Worm (Caenorhabditis elegans) whole organism, early embryonic: ENCODE data around the gene irld-55.

Experiments
- B0310.2 ChIP-seq: sonication (generic microtip); optimal IDR thresholded peaks from 2 replicates; lab custom pipeline; 2016; ENCODE audit warnings: mild to moderate bottlenecking, missing genetic modification characterization, missing compliant biosample characterization
- F13C5.2 ChIP-seq: sonication (generic microtip); optimal IDR thresholded peaks from 2 replicates; lab custom pipeline; 2017; ENCODE audit warnings: mild to moderate bottlenecking, missing genetic modification characterization, inconsistent platforms, missing compliant biosample characterization
- aly-1 ChIP-seq: sonication (generic microtip); optimal IDR thresholded peaks from 2 replicates; lab custom pipeline; 2016; ENCODE audit warnings: missing genetic modification characterization, missing compliant biosample characterization
- ama-1 ChIP-seq: fragments of 150-350 bp; optimal IDR thresholded peaks from 2 replicates; lab custom pipeline; 2014
- ceh-13 ChIP-seq: fragments of 200-800 bp; sonication (Bioruptor generic); optimal IDR thresholded peaks from 2 replicates; lab custom pipeline; 2018; ENCODE audit warnings: mild to moderate bottlenecking, missing genetic modification characterization, missing compliant biosample characterization
- ceh-36 ChIP-seq: sonication (generic microtip); optimal IDR thresholded peaks from 2 replicates; lab custom pipeline; 2016; ENCODE audit warnings: missing genetic modification characterization, inconsistent platforms, missing compliant biosample characterization
- ets-7 ChIP-seq: sonication (generic microtip); optimal IDR thresholded peaks from 2 replicates; lab custom pipeline; 2016; ENCODE audit warnings: missing genotype, missing genetic modification characterization, missing compliant biosample characterization
- flt-1 ChIP-seq: fragments of 200-800 bp; sonication (Bioruptor generic); IDR thresholded peaks from 2 replicates; pipeline ENCODE4 v1.3.6; 2022; ENCODE audit warnings: missing genetic modification characterization, missing compliant biosample characterization
- hmbx-1 ChIP-seq: sonication (generic microtip); optimal IDR thresholded peaks from 2 replicates; lab custom pipeline; 2016; ENCODE audit warnings: mild to moderate bottlenecking, missing genetic modification characterization, missing compliant biosample characterization
- hmg-4 ChIP-seq: fragments of 200-800 bp; sonication (Bioruptor generic); optimal IDR thresholded peaks from 2 replicates; lab custom pipeline; 2018; ENCODE audit warnings: mild to moderate bottlenecking, missing genetic modification characterization, missing compliant biosample characterization
- hnd-1 ChIP-seq: sonication (generic microtip); optimal IDR thresholded peaks from 2 replicates; lab custom pipeline; 2016; ENCODE audit warnings: missing genetic modification characterization, missing compliant biosample characterization
- pes-1 ChIP-seq: fragments of 200-800 bp; sonication (Bioruptor generic); IDR thresholded peaks from 2 replicates; pipeline ENCODE4 v1.3.6; 2022; ENCODE audit warnings: missing genetic modification reagents, missing genetic modification characterization, missing compliant biosample characterization
- scrt-1 ChIP-seq: fragments of 200-800 bp; sonication (Bioruptor generic); IDR thresholded peaks from 2 replicates; pipeline ENCODE4 v1.3.6; 2022; ENCODE audit warnings: missing genetic modification characterization, missing compliant biosample characterization
- sea-1 ChIP-seq: fragments of 200-800 bp; sonication (Bioruptor generic); conservative IDR thresholded peaks from 2 replicates; pipeline ENCODE4 v1.3.6; 2022; ENCODE audit warnings: missing genetic modification characterization, missing compliant biosample characterization
- tbx-11 ChIP-seq: fragments of 200-800 bp; sonication (Bioruptor generic); IDR thresholded peaks from 2 replicates; pipeline ENCODE4 v1.3.6; 2022; ENCODE audit warnings: missing genetic modification characterization, missing compliant biosample characterization
- tbx-37 ChIP-seq: fragments of 200-800 bp; sonication (Bioruptor generic); conservative IDR thresholded peaks from 2 replicates; pipeline ENCODE4 v1.3.6; 2022; ENCODE audit warnings: missing genetic modification reagents, missing genetic modification characterization, missing compliant biosample characterization
- tra-4 ChIP-seq: sonication (generic microtip); optimal IDR thresholded peaks from 2 replicates; lab custom pipeline; 2017; ENCODE audit warnings: missing genetic modification characterization, missing compliant biosample characterization

The irld-55 gene

ce11 chrIV:14013692-14014091, 6.3 kb upstream of the irld-55 start:
- TF ChIP-seq flt-1: peak; percentile 81
- no peak; the same call in 1 of the 2 replicates for TF ChIP-seq pes-1 (GFP tag; lab: Robert Waterston, UW)
- TF ChIP-seq tbx-11 (GFP tag; lab: Robert Waterston, UW): peak; percentile 75
- TF ChIP-seq sea-1: peak; percentile 80
- TF ChIP-seq ama-1 (lab: Kevin White, UChicago): no peak
- TF ChIP-seq ceh-13 (GFP tag; lab: Kevin White, UChicago): peak; percentile 67
- TF ChIP-seq tra-4 (tag; lab: Kevin White, UChicago): no peak
- no peak for TF ChIP-seq ets-7
- TF ChIP-seq hmbx-1: peak; percentile 1
- peak; percentile 68 for TF ChIP-seq F13C5.2 (tag; lab: Kevin White, UChicago)
- peak; percentile 4 for TF ChIP-seq B0310.2 (tag; lab: Kevin White, UChicago)
- TF ChIP-seq tbx-37: peak; percentile 72
- TF ChIP-seq hnd-1 (tag; lab: Kevin White, UChicago): peak; percentile 62

ce11 chrIV:14015844-14016243, 4.2 kb upstream of the irld-55 start, which contains the start of gene srw-63:
Gene srw-63 (minus strand): TSS chrIV:14015944.
- no peak for TF ChIP-seq hmbx-1

- TF ChIP-seq aly-1 (tag; lab: Kevin White, UChicago) (no peak), hnd-1 (tag; lab: Kevin White, UChicago) (no peak), B0310.2 (tag; lab: Kevin White, UChicago) (no peak), scrt-1 (GFP tag; lab: Robert Waterston, UW) (no peak), sea-1 (no peak), pes-1 (GFP tag; lab: Robert Waterston, UW) (no peak; the same call in 1 of the 2 replicates), ceh-13 (GFP tag; lab: Kevin White, UChicago) (no peak), F13C5.2 (tag; lab: Kevin White, UChicago) (peak; percentile 28), hmbx-1 (peak; percentile 13), ama-1 (lab: Kevin White, UChicago) (peak; percentile 75), tbx-11 (GFP tag; lab: Robert Waterston, UW) (no peak), flt-1 (no peak), tra-4 (tag; lab: Kevin White, UChicago) (no peak), ceh-36 (tag; lab: Kevin White, UChicago) (no peak), tbx-37 (no peak), ets-7 (peak; percentile 24), hmg-4 (no peak)
Observed at ce11 chrIV:14032620-14033501, 12.9 kb downstream of the irld-55 start.

ce11 chrIV:14033502-14033751, 13.4 kb downstream of the irld-55 start:
- TF ChIP-seq B0310.2 (tag; lab: Kevin White, UChicago): no peak
- no peak for TF ChIP-seq tra-4 (tag; lab: Kevin White, UChicago)
- no peak for TF ChIP-seq pes-1 (GFP tag; lab: Robert Waterston, UW)
- TF ChIP-seq aly-1 (tag; lab: Kevin White, UChicago): no peak
- TF ChIP-seq ceh-36 (tag; lab: Kevin White, UChicago): no peak
- no peak for TF ChIP-seq hmbx-1
- TF ChIP-seq ama-1 (lab: Kevin White, UChicago): no peak
- TF ChIP-seq hnd-1 (tag; lab: Kevin White, UChicago): no peak
- TF ChIP-seq sea-1: no peak
- no peak for TF ChIP-seq scrt-1 (GFP tag; lab: Robert Waterston, UW)
- TF ChIP-seq tbx-11 (GFP tag; lab: Robert Waterston, UW): no peak
- no peak for TF ChIP-seq tbx-37
- no peak for TF ChIP-seq ets-7
- no peak for TF ChIP-seq hmg-4

ce11 chrIV:14033752-14034570, 14.0 kb downstream of the irld-55 start:
- TF ChIP-seq hmg-4 (peak; percentile 100), tbx-37 (peak; percentile 84), ceh-36 (tag; lab: Kevin White, UChicago) (peak; percentile 97), scrt-1 (GFP tag; lab: Robert Waterston, UW) (peak; percentile 93), pes-1 (GFP tag; lab: Robert Waterston, UW) (peak; percentile 94), F13C5.2 (tag; lab: Kevin White, UChicago) (peak; percentile 99), B0310.2 (tag; lab: Kevin White, UChicago) (peak; percentile 100), ama-1 (lab: Kevin White, UChicago) (peak; percentile 100), sea-1 (peak; percentile 97), ets-7 (peak; percentile 74), tbx-11 (GFP tag; lab: Robert Waterston, UW) (peak; percentile 91), tra-4 (tag; lab: Kevin White, UChicago) (peak; percentile 100), ceh-13 (GFP tag; lab: Kevin White, UChicago) (peak; percentile 89), hmbx-1 (peak; percentile 96), aly-1 (tag; lab: Kevin White, UChicago) (peak; percentile 94), hnd-1 (tag; lab: Kevin White, UChicago) (peak; percentile 91), flt-1 (peak; percentile 94)

ce11 chrIV:14034571-14034954, 14.6 kb downstream of the irld-55 start:
- TF ChIP-seq ceh-36 (tag; lab: Kevin White, UChicago): no peak
- no peak for TF ChIP-seq pes-1 (GFP tag; lab: Robert Waterston, UW)
- no peak for TF ChIP-seq tra-4 (tag; lab: Kevin White, UChicago)
- no peak for TF ChIP-seq flt-1
- no peak for TF ChIP-seq ets-7
- TF ChIP-seq hmg-4: no peak
- no peak for TF ChIP-seq ceh-13 (GFP tag; lab: Kevin White, UChicago)
- TF ChIP-seq F13C5.2 (tag; lab: Kevin White, UChicago): no peak
- TF ChIP-seq tbx-11 (GFP tag; lab: Robert Waterston, UW): no peak
- no peak for TF ChIP-seq hnd-1 (tag; lab: Kevin White, UChicago)
- TF ChIP-seq hmbx-1: no peak
- TF ChIP-seq scrt-1 (GFP tag; lab: Robert Waterston, UW): no peak
- TF ChIP-seq ama-1 (lab: Kevin White, UChicago): no peak
- no peak for TF ChIP-seq sea-1
